Fruit fly (Drosophila melanogaster): ENCODE measurements around the gene CG42709.
A peak's percentile ranks its signal among the peaks of the same experiment; 100 is the strongest.

CG42709 gene

DNA sequence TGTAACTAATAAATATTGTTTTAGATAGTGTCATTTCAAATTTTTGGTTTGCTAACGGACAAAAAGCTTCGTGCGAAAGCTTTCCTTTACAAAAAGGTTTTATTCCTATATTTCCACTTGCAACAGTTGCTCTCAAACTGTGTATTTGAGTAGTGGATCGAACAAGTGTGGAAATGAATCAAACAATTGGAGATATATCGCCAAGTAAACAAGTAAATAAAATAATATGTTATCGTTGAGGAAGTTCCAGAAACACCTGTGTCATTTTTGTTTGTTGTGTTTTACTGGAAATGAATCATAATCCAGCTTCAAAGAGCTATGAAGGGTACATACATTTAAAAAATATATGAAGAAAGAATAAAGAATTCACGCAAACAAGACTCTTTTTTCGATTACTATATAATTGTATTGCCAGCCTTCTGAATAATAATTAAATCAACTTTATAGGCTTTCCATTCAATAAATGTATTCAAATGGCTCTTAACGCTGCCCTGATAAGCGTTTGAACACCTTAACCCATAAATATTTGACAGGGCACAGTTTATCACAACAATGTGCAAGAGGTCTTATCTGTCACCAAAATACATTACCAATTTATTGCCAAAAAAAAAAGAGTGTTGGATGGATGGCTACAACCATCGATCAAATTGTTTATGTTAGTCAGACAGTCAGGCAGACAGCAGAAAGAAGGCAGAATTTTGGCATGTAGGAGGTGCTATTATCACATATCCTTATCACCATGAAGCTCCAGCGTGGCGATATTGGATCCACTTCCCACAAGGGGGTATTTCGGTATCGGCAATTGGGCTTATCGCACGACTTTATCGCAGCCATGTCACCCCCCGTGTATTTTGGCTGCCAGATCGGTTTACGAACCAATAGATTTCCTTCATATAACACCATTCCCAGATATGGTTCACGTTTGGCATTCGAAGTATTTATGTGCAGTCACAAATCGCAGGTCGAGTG lies 45.8 kb downstream of the CG42709 start (continued):
- no peak for TF ChIP-seq dimm (GFP tag; IDR thresholded peaks at IDR 0.05)
- TF ChIP-seq CG14667 (GFP tag; IDR thresholded peaks at IDR 0.05) = no peak
- TF ChIP-seq slou (GFP tag; optimal IDR thresholded peaks at IDR 0.05) = no peak
- TF ChIP-seq CG3407 (GFP tag; optimal IDR thresholded peaks at IDR 0.05) = peak; percentile 4
- TF ChIP-seq usp (GFP tag; optimal IDR thresholded peaks at IDR 0.05) = no peak
- TF ChIP-seq CG11504 (tag; optimal IDR thresholded peaks at IDR 0.05) = peak; percentile 6
- no peak for TF ChIP-seq gt (GFP tag; IDR thresholded peaks at IDR 0.05)
- no peak for TF ChIP-seq Neu2 (GFP tag; optimal IDR thresholded peaks at IDR 0.05; ENCODE audit: borderline replicate concordance)
- no peak for TF ChIP-seq Bdp1 (GFP tag; optimal IDR thresholded peaks at IDR 0.05)
- no peak for TF ChIP-seq CG17829 (tag; optimal IDR thresholded peaks at IDR 0.05)
- no peak for TF ChIP-seq CG13287 (GFP tag; IDR thresholded peaks at IDR 0.05; ENCODE audit: partially characterized antibody)
- TF ChIP-seq CG3847 (GFP tag; IDR thresholded peaks at IDR 0.05) = no peak
- TF ChIP-seq Doc2 (GFP tag; IDR thresholded peaks at IDR 0.05) = no peak
- TF ChIP-seq HLH4C (GFP tag; IDR thresholded peaks at IDR 0.05; ENCODE audit: partially characterized antibody) = no peak
- TF ChIP-seq slbo (GFP tag; IDR thresholded peaks at IDR 0.05) = no peak
- TF ChIP-seq Mrtf (GFP tag; IDR thresholded peaks at IDR 0.05) = no peak
- no peak for TF ChIP-seq Deaf1 (tag; optimal IDR thresholded peaks at IDR 0.05)
- TF ChIP-seq bbx (GFP tag; IDR thresholded peaks at IDR 0.05; ENCODE audit: partially characterized antibody) = no peak
- no peak for TF ChIP-seq oc (tag; optimal IDR thresholded peaks at IDR 0.05)
- no peak for TF ChIP-seq amos (GFP tag; IDR thresholded peaks at IDR 0.05; ENCODE audit: partially characterized antibody)
- TF ChIP-seq Sox102F (GFP tag; optimal IDR thresholded peaks at IDR 0.05) = no peak
- peak; percentile 12 for TF ChIP-seq CG2678 (tag; optimal IDR thresholded peaks at IDR 0.05)
- peak; percentile 56 for TF ChIP-seq CG34376 (GFP tag; optimal IDR thresholded peaks at IDR 0.05)
- no peak for TF ChIP-seq Six4 (GFP tag; optimal IDR thresholded peaks at IDR 0.05)
- no peak for TF ChIP-seq gcm (GFP tag; optimal IDR thresholded peaks at IDR 0.05)
- no peak for TF ChIP-seq CG33213 (GFP tag; optimal IDR thresholded peaks at IDR 0.05)
- TF ChIP-seq hth (optimal IDR thresholded peaks at IDR 0.05) = no peak
- TF ChIP-seq CG8478 (optimal IDR thresholded peaks at IDR 0.05) = no peak
- TF ChIP-seq toy (GFP tag; IDR thresholded peaks at IDR 0.05) = no peak
- no peak for TF ChIP-seq CG31365 (tag; optimal IDR thresholded peaks at IDR 0.05)
- TF ChIP-seq Scr (GFP tag; IDR thresholded peaks at IDR 0.05; ENCODE audit: partially characterized antibody) = no peak
- no peak for TF ChIP-seq CG31441 (GFP tag; IDR thresholded peaks at IDR 0.05)
- TF ChIP-seq Sry-δ (GFP tag; optimal IDR thresholded peaks at IDR 0.05) = no peak
- TF ChIP-seq CG17385 (GFP tag; optimal IDR thresholded peaks at IDR 0.05) = no peak
- no peak for TF ChIP-seq CrebB (tag; optimal IDR thresholded peaks at IDR 0.05)
- TF ChIP-seq Camta (GFP tag; optimal IDR thresholded peaks at IDR 0.05) = no peak
- no peak for TF ChIP-seq CG8290 (GFP tag; optimal IDR thresholded peaks at IDR 0.05)
- peak in 1 of 2 experiments; percentile 71 for TF ChIP-seq CG8290 (tag; optimal IDR thresholded peaks at IDR 0.05)
- no peak for TF ChIP-seq unpg (GFP tag; optimal IDR thresholded peaks at IDR 0.05)
- no peak for TF ChIP-seq CG15269 (tag; optimal IDR thresholded peaks at IDR 0.05)
- no peak for TF ChIP-seq CG2120 (GFP tag; optimal IDR thresholded peaks at IDR 0.05)
- no peak for TF ChIP-seq gsb-n (tag; optimal IDR thresholded peaks at IDR 0.05)
- peak; percentile 13 for TF ChIP-seq dmrt99B (tag; optimal IDR thresholded peaks at IDR 0.05)
- TF ChIP-seq gro (GFP tag; optimal IDR thresholded peaks at IDR 0.05) = peak; percentile 7
- TF ChIP-seq Sin3A (optimal IDR thresholded peaks at IDR 0.05) = no peak
- peak; percentile 77 for TF ChIP-seq Med (GFP tag)
- no peak for TF ChIP-seq tin (GFP tag; optimal IDR thresholded peaks at IDR 0.05)
- no peak for TF ChIP-seq CkIIα-i1 (GFP tag; IDR thresholded peaks at IDR 0.05)
- peak; percentile 4 for TF ChIP-seq CG2202 (tag; optimal IDR thresholded peaks at IDR 0.05)
- no peak for TF ChIP-seq pros (GFP tag; optimal IDR thresholded peaks at IDR 0.05)
- TF ChIP-seq CG9876 (GFP tag; optimal IDR thresholded peaks at IDR 0.05) = no peak
